Worm (Caenorhabditis elegans) whole organism, young adult: ENCODE results near the gene exc-9.

Source experiments
- B0019.2 ChIP-seq: fragments of 200-800 bp; sonication (Bioruptor generic); conservative IDR thresholded peaks from 2 replicates; pipeline ENCODE4 v1.3.6; 2022; ENCODE audit warnings: missing genetic modification reagents, missing genetic modification characterization, missing compliant biosample characterization
- B0261.1 ChIP-seq: sonication (generic microtip); optimal IDR thresholded peaks from 2 replicates; lab custom pipeline; 2016; ENCODE audit warnings: mild to moderate bottlenecking, missing genetic modification characterization, moderate library complexity, missing compliant biosample characterization
- B0336.3 ChIP-seq: fragments of 200-800 bp; sonication (Bioruptor generic); IDR thresholded peaks from 2 replicates; pipeline ENCODE4 v1.3.6; 2022; ENCODE audit warnings: missing genetic modification characterization, missing compliant biosample characterization
- C06A6.2 ChIP-seq: fragments of 200-800 bp; sonication (Bioruptor generic); conservative IDR thresholded peaks from 2 replicates; pipeline ENCODE4 v1.3.6; 2022; ENCODE audit warnings: missing genetic modification characterization, missing compliant biosample characterization
- F33H1.4 ChIP-seq: fragments of 200-800 bp; sonication (Bioruptor generic); IDR thresholded peaks from 2 replicates; pipeline ENCODE4 v1.3.6; 2022; ENCODE audit warnings: missing genetic modification reagents, missing genetic modification characterization, missing compliant biosample characterization
- F55B11.4 ChIP-seq: sonication (generic microtip); optimal IDR thresholded peaks from 2 replicates; lab custom pipeline; 2016; ENCODE audit warnings: missing compliant biosample characterization, missing genetic modification characterization, borderline replicate concordance; ENCODE audit not compliant: insufficient read depth
- Y53F4B.3 ChIP-seq: fragments of 200-800 bp; sonication (Bioruptor generic); IDR thresholded peaks from 2 replicates; pipeline ENCODE4 v1.3.6; 2022; ENCODE audit warnings: missing genetic modification reagents, missing genetic modification characterization, missing compliant biosample characterization
- Y53G8AR.9 ChIP-seq: fragments of 200-800 bp; sonication (Bioruptor generic); conservative IDR thresholded peaks from 2 replicates; pipeline ENCODE4 v1.3.6; 2022; ENCODE audit warnings: missing genetic modification reagents, missing genetic modification characterization, missing compliant biosample characterization
- Y56A3A.18 ChIP-seq: fragments of 200-800 bp; sonication (Bioruptor generic); IDR thresholded peaks from 2 replicates; pipeline ENCODE4 v1.3.6; 2022; ENCODE audit warnings: missing genetic modification reagents, missing genetic modification characterization, missing compliant biosample characterization
- Y67H2A.10 ChIP-seq: fragments of 200-800 bp; sonication (Bioruptor generic); conservative IDR thresholded peaks from 2 replicates; pipeline ENCODE4 v1.3.6; 2022; ENCODE audit warnings: missing genetic modification reagents, missing genetic modification characterization, missing compliant biosample characterization
- Y79H2A.3 ChIP-seq: fragments of 200-800 bp; sonication (Bioruptor generic); conservative IDR thresholded peaks from 2 replicates; pipeline ENCODE4 v1.3.6; 2022; ENCODE audit warnings: missing genetic modification reagents, missing genetic modification characterization, missing compliant biosample characterization
- ZK185.1 ChIP-seq: sonication (generic microtip); optimal IDR thresholded peaks from 2 replicates; lab custom pipeline; 2016; ENCODE audit warnings: mild to moderate bottlenecking, missing genetic modification characterization, missing compliant biosample characterization; ENCODE audit not compliant: poor library complexity, severe bottlenecking
- atf-7 ChIP-seq: sonication (generic microtip); optimal IDR thresholded peaks from 2 replicates; lab custom pipeline; 2017; ENCODE audit warnings: mild to moderate bottlenecking, missing genetic modification characterization, missing compliant biosample characterization
- attf-3 ChIP-seq: fragments of 200-800 bp; sonication (Bioruptor generic); conservative IDR thresholded peaks from 2 replicates; pipeline ENCODE4 v1.3.6; 2022; ENCODE audit warnings: missing genetic modification reagents, missing genetic modification characterization, missing compliant biosample characterization
- attf-5 ChIP-seq: fragments of 200-800 bp; sonication (Bioruptor generic); optimal IDR thresholded peaks from 2 replicates; lab custom pipeline; 2018; ENCODE audit warnings: mild to moderate bottlenecking, missing genetic modification characterization, missing compliant biosample characterization
- bed-2 ChIP-seq: fragments of 200-800 bp; sonication (Bioruptor generic); IDR thresholded peaks from 2 replicates; pipeline ENCODE4 v1.3.6; 2022; ENCODE audit warnings: missing genetic modification reagents, missing genetic modification characterization, missing compliant biosample characterization
- cebp-1 ChIP-seq, 2 experiments: fragments of 200-800 bp in 1 of 2; sonication (Bioruptor generic) in 1 of 2; sonication (generic microtip) in 1 of 2; IDR thresholded peaks in 1 of 2; optimal IDR thresholded peaks in 1 of 2; 2 replicates each; pipeline versions ENCODE4 v1.3.6 to Lab custom; 2017 to 2022; ENCODE audit warnings: missing compliant biosample characterization in 2 of 2, missing genetic modification characterization in 2 of 2, mild to moderate bottlenecking in 1 of 2, missing genetic modification reagents in 1 of 2, moderate library complexity in 1 of 2
- cebp-2 ChIP-seq: fragments of 200-800 bp; sonication (Bioruptor generic); IDR thresholded peaks from 2 replicates; pipeline ENCODE4 v1.3.6; 2022; ENCODE audit warnings: missing genetic modification characterization, missing compliant biosample characterization
- ceh-100 ChIP-seq: fragments of 200-800 bp; sonication (Bioruptor generic); IDR thresholded peaks from 2 replicates; pipeline ENCODE4 v1.3.6; 2022; ENCODE audit warnings: missing genetic modification reagents, missing genetic modification characterization, missing compliant biosample characterization
- ceh-27 ChIP-seq: fragments of 200-800 bp; sonication (Bioruptor generic); optimal IDR thresholded peaks from 2 replicates; lab custom pipeline; 2018; ENCODE audit warnings: mild to moderate bottlenecking, missing genetic modification characterization, moderate library complexity, missing compliant biosample characterization
- ceh-58 ChIP-seq: fragments of 200-800 bp; sonication (Bioruptor generic); IDR thresholded peaks from 2 replicates; pipeline ENCODE4 v1.3.6; 2022; ENCODE audit warnings: missing genetic modification characterization, missing compliant biosample characterization
- chd-7 ChIP-seq: sonication (generic microtip); optimal IDR thresholded peaks from 2 replicates; lab custom pipeline; 2016; ENCODE audit warnings: mild to moderate bottlenecking, missing genetic modification characterization, moderate library complexity, missing compliant biosample characterization
- efl-1 ChIP-seq: fragments of 150-350 bp; optimal IDR thresholded peaks from 2 replicates; lab custom pipeline; 2014; ENCODE audit warnings: missing biosample characterization, missing genetic modification reagents, missing genetic modification characterization
- egrh-3 ChIP-seq: fragments of 200-800 bp; sonication (Bioruptor generic); IDR thresholded peaks from 2 replicates; pipeline ENCODE4 v1.3.6; 2022; ENCODE audit warnings: missing genetic modification reagents, missing genetic modification characterization, missing compliant biosample characterization
- ekl-4 ChIP-seq: fragments of 200-800 bp; sonication (Bioruptor generic); IDR thresholded peaks from 2 replicates; pipeline ENCODE4 v1.3.6; 2022; ENCODE audit warnings: missing genetic modification reagents, missing genetic modification characterization, missing compliant biosample characterization
- hlh-12 ChIP-seq: sonication (generic microtip); optimal IDR thresholded peaks from 2 replicates; lab custom pipeline; 2016; ENCODE audit warnings: missing genetic modification characterization, missing compliant biosample characterization
- hrde-1 ChIP-seq: sonication (generic microtip); optimal IDR thresholded peaks from 2 replicates; lab custom pipeline; 2016; ENCODE audit warnings: missing genetic modification characterization, mild to moderate bottlenecking, missing compliant biosample characterization, moderate library complexity, missing genotype, missing genetic modification reagents, borderline replicate concordance
- let-526 ChIP-seq: fragments of 200-800 bp; sonication (Bioruptor generic); IDR thresholded peaks from 2 replicates; pipeline ENCODE4 v1.3.6; 2022; ENCODE audit warnings: missing genetic modification reagents, missing genetic modification characterization, missing compliant biosample characterization
- lin-26 ChIP-seq: fragments of 200-800 bp; sonication (Bioruptor generic); IDR thresholded peaks from 2 replicates; pipeline ENCODE4 v1.3.6; 2022; ENCODE audit warnings: missing genetic modification reagents, missing genetic modification characterization, missing compliant biosample characterization
- lin-40 ChIP-seq: sonication (generic microtip); optimal IDR thresholded peaks from 2 replicates; lab custom pipeline; 2016; ENCODE audit warnings: missing genetic modification characterization, mild to moderate bottlenecking, missing compliant biosample characterization, missing genotype, missing genetic modification reagents
- lin-54 ChIP-seq: fragments of 200-800 bp; sonication (Bioruptor generic); optimal IDR thresholded peaks from 2 replicates; lab custom pipeline; 2018; ENCODE audit warnings: mild to moderate bottlenecking, missing genetic modification characterization, missing compliant biosample characterization
- mcd-1 ChIP-seq: fragments of 200-800 bp; sonication (Bioruptor generic); IDR thresholded peaks from 2 replicates; pipeline ENCODE4 v1.3.6; 2022; ENCODE audit warnings: missing genetic modification reagents, missing genetic modification characterization, missing compliant biosample characterization
- mel-28 ChIP-seq: sonication (generic microtip); optimal IDR thresholded peaks from 2 replicates; lab custom pipeline; 2016; ENCODE audit warnings: borderline replicate concordance, mild to moderate bottlenecking, missing genetic modification characterization, missing compliant biosample characterization
- nfya-1 ChIP-seq: sonication (generic microtip); optimal IDR thresholded peaks from 2 replicates; lab custom pipeline; 2017; ENCODE audit warnings: antibody characterized with exemption, missing compliant biosample characterization, missing genetic modification characterization, borderline replicate concordance; ENCODE audit not compliant: insufficient read depth
- nhr-80 ChIP-seq: sonication (generic microtip); optimal IDR thresholded peaks from 2 replicates; lab custom pipeline; 2016; ENCODE audit warnings: missing genetic modification characterization, missing compliant biosample characterization
- pbrm-1 ChIP-seq: fragments of 200-800 bp; sonication (Bioruptor generic); IDR thresholded peaks from 2 replicates; pipeline ENCODE4 v1.3.6; 2022; ENCODE audit warnings: missing genetic modification reagents, missing genetic modification characterization, missing compliant biosample characterization
- rcor-1 ChIP-seq: fragments of 200-800 bp; sonication (Bioruptor generic); IDR thresholded peaks from 2 replicates; pipeline ENCODE4 v1.3.6; 2022; ENCODE audit warnings: missing genetic modification reagents, missing genetic modification characterization, missing compliant biosample characterization
- snpc-1.3 ChIP-seq: sonication (generic microtip); optimal IDR thresholded peaks from 2 replicates; lab custom pipeline; 2017; ENCODE audit warnings: missing genetic modification characterization, mild to moderate bottlenecking, missing compliant biosample characterization, antibody characterized with exemption, moderate library complexity, missing genotype, missing genetic modification reagents; ENCODE audit not compliant: insufficient read depth
- snpc-3.4 ChIP-seq: sonication (generic microtip); optimal IDR thresholded peaks from 2 replicates; lab custom pipeline; 2017; ENCODE audit warnings: missing genetic modification characterization, mild to moderate bottlenecking, missing compliant biosample characterization, antibody characterized with exemption, moderate library complexity, missing genotype, missing genetic modification reagents
- snpc-4 ChIP-seq, 5 experiments: fragments of 150-350 bp in 1 of 5; sonication (generic microtip) in 4 of 5; optimal IDR thresholded peaks; 2 replicates each; lab custom pipeline; 2014 to 2018; ENCODE audit warnings: missing genetic modification characterization in 5 of 5, missing biosample characterization in 3 of 5, antibody characterized with exemption in 2 of 5, mild to moderate bottlenecking in 2 of 5, missing compliant biosample characterization in 2 of 5, missing genotype in 2 of 5, moderate library complexity in 2 of 5, missing genetic modification reagents in 1 of 5
- somi-1 ChIP-seq: fragments of 200-800 bp; sonication (Bioruptor generic); optimal IDR thresholded peaks from 2 replicates; lab custom pipeline; 2018; ENCODE audit warnings: mild to moderate bottlenecking, missing genetic modification characterization, missing compliant biosample characterization
- unc-130 ChIP-seq: sonication (generic microtip); optimal IDR thresholded peaks from 2 replicates; lab custom pipeline; 2016; ENCODE audit warnings: missing genetic modification reagents, missing genetic modification characterization, missing compliant biosample characterization
- zfh-2 ChIP-seq: fragments of 200-800 bp; sonication (Bioruptor generic); conservative IDR thresholded peaks from 2 replicates; pipeline ENCODE4 v1.3.6; 2022; ENCODE audit warnings: missing genetic modification reagents, missing genetic modification characterization, missing compliant biosample characterization
- ztf-22 ChIP-seq: fragments of 200-800 bp; sonication (Bioruptor generic); optimal IDR thresholded peaks from 2 replicates; lab custom pipeline; 2018; ENCODE audit warnings: mild to moderate bottlenecking, missing genetic modification characterization, moderate library complexity, missing compliant biosample characterization
- ztf-26 ChIP-seq: sonication (generic microtip); optimal IDR thresholded peaks from 2 replicates; lab custom pipeline; 2017; ENCODE audit warnings: missing genetic modification characterization, missing compliant biosample characterization
- ztf-28 ChIP-seq: fragments of 200-800 bp; sonication (Bioruptor generic); IDR thresholded peaks from 2 replicates; pipeline ENCODE4 v1.3.6; 2022; ENCODE audit warnings: missing genetic modification reagents, missing genetic modification characterization, missing compliant biosample characterization
- ztf-3 ChIP-seq: fragments of 200-800 bp; sonication (Bioruptor generic); optimal IDR thresholded peaks from 2 replicates; lab custom pipeline; 2018; ENCODE audit warnings: mild to moderate bottlenecking, missing genetic modification characterization, missing compliant biosample characterization

The exc-9 gene

ce11 chrIV:7961889-7962342, 21.1 kb upstream of the exc-9 start (continued):
- TF ChIP-seq C06A6.2 (GFP tag; lab: Robert Waterston, UW) (no peak), chd-7 (peak; percentile 88), nhr-80 (no peak), ceh-58 (GFP tag; lab: Robert Waterston, UW) (peak; percentile 95; the same call in 1 of the 2 replicates), mcd-1 (GFP tag; lab: Robert Waterston, UW) (no peak), ztf-28 (GFP tag; lab: Robert Waterston, UW) (no peak), ekl-4 (GFP tag; lab: Robert Waterston, UW) (peak; percentile 86), ceh-27 (GFP tag; lab: Kevin White, UChicago) (no peak), snpc-3.4 (tag; lab: Kevin White, UChicago) (peak; percentile 67), B0019.2 (no peak), lin-54 (GFP tag; lab: Kevin White, UChicago) (peak; percentile 45), ceh-100 (GFP tag; lab: Robert Waterston, UW) (peak; percentile 59; the same call in 1 of the 2 replicates), let-526 (GFP tag; lab: Robert Waterston, UW) (no peak), lin-26 (peak; percentile 68), somi-1 (no peak), B0261.1 (tag; lab: Kevin White, UChicago) (no peak), cebp-2 (GFP tag; lab: Robert Waterston, UW) (no peak), F33H1.4 (GFP tag; lab: Robert Waterston, UW) (peak; percentile 43), mel-28 (no peak), Y67H2A.10 (no peak), ZK185.1 (no peak), Y79H2A.3 (GFP tag; lab: Robert Waterston, UW) (no peak), egrh-3 (GFP tag; lab: Robert Waterston, UW) (no peak), ztf-26 (tag; lab: Kevin White, UChicago) (no peak), snpc-1.3 (tag; lab: Kevin White, UChicago) (no peak), ztf-3 (GFP tag; lab: Kevin White, UChicago) (no peak), pbrm-1 (GFP tag; lab: Robert Waterston, UW) (peak; percentile 24; the same call in 1 of the 2 replicates), unc-130 (GFP tag; lab: Kevin White, UChicago) (peak; percentile 52), hrde-1 (peak; percentile 89), bed-2 (GFP tag; lab: Robert Waterston, UW) (no peak)

DNA sequence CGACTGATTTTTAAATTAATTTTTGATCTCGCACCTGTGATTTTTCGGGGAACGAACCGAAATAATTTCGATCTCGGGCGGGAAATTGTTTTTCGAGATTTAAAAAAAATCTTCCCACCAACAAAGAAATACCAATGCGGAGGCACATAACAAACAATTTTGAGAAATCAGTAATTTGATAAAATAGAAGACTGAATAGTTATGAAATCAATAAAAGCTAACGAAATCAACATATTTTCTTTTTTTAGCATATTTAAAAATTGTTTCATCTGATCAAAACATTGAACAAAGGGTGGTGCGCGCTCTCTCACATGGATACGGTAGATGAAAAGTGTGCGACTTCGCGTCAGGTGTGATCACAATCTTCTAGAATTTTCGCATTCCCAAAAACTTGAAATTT, 17.3 kb upstream of the exc-9 start:
- TF ChIP-seq unc-130 (GFP tag; lab: Kevin White, UChicago) (peak; percentile 77), zfh-2 (GFP tag; lab: Robert Waterston, UW) (no peak), B0261.1 (tag; lab: Kevin White, UChicago) (no peak), lin-40 (no peak), snpc-4 (GFP tag; optimal IDR thresholded peaks at IDR 0.05; lab: Kevin White, UChicago) (peak; percentile 4), snpc-4 (tag; optimal IDR thresholded peaks at IDR 0.05; lab: Kevin White, UChicago) (peak in 2 of 4 experiments; percentile 44 to 49), F55B11.4 (tag; lab: Kevin White, UChicago) (no peak), bed-2 (GFP tag; lab: Robert Waterston, UW) (no peak), attf-5 (GFP tag; lab: Kevin White, UChicago) (no peak), rcor-1 (GFP tag; lab: Robert Waterston, UW) (no peak), efl-1 (GFP tag; lab: Kevin White, UChicago) (peak; percentile 93), ztf-22 (GFP tag; lab: Kevin White, UChicago) (no peak), hlh-12 (tag; lab: Kevin White, UChicago) (no peak), atf-7 (no peak), Y53G8AR.9 (no peak), B0336.3 (GFP tag; lab: Robert Waterston, UW) (no peak), nfya-1 (tag; lab: Kevin White, UChicago) (no peak), attf-3 (GFP tag; lab: Robert Waterston, UW) (no peak; the same call in 1 of the 2 replicates), Y53F4B.3 (GFP tag; lab: Robert Waterston, UW) (no peak), Y56A3A.18 (GFP tag; lab: Robert Waterston, UW) (no peak), cebp-1 (GFP tag; IDR thresholded peaks at IDR 0.05; lab: Robert Waterston, UW) (no peak), cebp-1 (tag; optimal IDR thresholded peaks at IDR 0.05; lab: Kevin White, UChicago) (no peak)
